Fruit fly (Drosophila melanogaster) whole organism, embryonic: ENCODE measurements around the gene pix.

Experiments used
- Atf3 ChIP-seq: fragments of 200-800 bp; sonication (Bioruptor generic); optimal IDR thresholded peaks from 3 replicates; lab custom pipeline; 2016; ENCODE audit warnings: missing biosample characterization, missing genetic modification characterization
- B-H2 ChIP-seq: fragments of 200-800 bp; sonication (Bioruptor generic); optimal IDR thresholded peaks from 2 replicates; lab custom pipeline; 2018; ENCODE audit warnings: missing biosample characterization, mild to moderate bottlenecking, missing genetic modification characterization
- BEAF-32 ChIP-seq: fragments of 200-800 bp; sonication (Bioruptor generic); optimal IDR thresholded peaks from 3 replicates; lab custom pipeline; 2017; ENCODE audit warnings: missing biosample characterization, missing genetic modification characterization, mild to moderate bottlenecking, moderate library complexity, missing genetic modification reagents
- Bgb ChIP-seq: fragments of 200-800 bp; sonication (Bioruptor generic); IDR thresholded peaks from 2 replicates; pipeline ENCODE4 v1.3.6; 2022; ENCODE audit warnings: missing biosample characterization, missing genetic modification characterization; ENCODE audit not compliant: partially characterized antibody
- CG11247 ChIP-seq: fragments of 200-800 bp; sonication (Bioruptor generic); IDR thresholded peaks from 2 replicates; pipeline ENCODE4 v1.3.6; 2022; ENCODE audit warnings: missing biosample characterization, missing genetic modification characterization
- CG13287 ChIP-seq: fragments of 200-800 bp; sonication (Bioruptor generic); IDR thresholded peaks from 2 replicates; pipeline ENCODE4 v1.3.6; 2022; ENCODE audit warnings: missing biosample characterization, missing genetic modification characterization; ENCODE audit not compliant: partially characterized antibody
- CG15011 ChIP-seq: fragments of 200-800 bp; sonication (Bioruptor generic); optimal IDR thresholded peaks from 3 replicates; lab custom pipeline; 2018; ENCODE audit warnings: missing biosample characterization, mild to moderate bottlenecking, missing genetic modification characterization
- CG15073 ChIP-seq: fragments of 200-800 bp; sonication (Bioruptor generic); optimal IDR thresholded peaks from 2 replicates; lab custom pipeline; 2016; ENCODE audit warnings: missing biosample characterization, missing genetic modification characterization
- CG1603 ChIP-seq: fragments of 200-800 bp; sonication (Bioruptor generic); optimal IDR thresholded peaks from 2 replicates; lab custom pipeline; 2019; ENCODE audit warnings: missing biosample characterization, mild to moderate bottlenecking, missing genetic modification characterization, moderate library complexity
- CG16813 ChIP-seq: fragments of 200-800 bp; sonication (Bioruptor generic); IDR thresholded peaks from 3 replicates; pipeline ENCODE4 v1.3.6; 2022; ENCODE audit warnings: missing biosample characterization, missing genetic modification characterization; ENCODE audit not compliant: partially characterized antibody
- CG17802 ChIP-seq: fragments of 200-800 bp; sonication (Bioruptor generic); optimal IDR thresholded peaks from 2 replicates; lab custom pipeline; 2018; ENCODE audit warnings: missing biosample characterization, mild to moderate bottlenecking, missing genetic modification characterization, moderate library complexity
- CG34224 ChIP-seq: fragments of 200-800 bp; sonication (Bioruptor generic); IDR thresholded peaks from 3 replicates; pipeline ENCODE4 v1.3.6; 2022; ENCODE audit warnings: missing biosample characterization, missing genetic modification characterization; ENCODE audit not compliant: partially characterized antibody
- CG43689 ChIP-seq: fragments of 200-800 bp; sonication (Bioruptor generic); IDR thresholded peaks from 2 replicates; pipeline ENCODE4 v1.3.6; 2022; ENCODE audit warnings: missing biosample characterization, missing genetic modification characterization
- CG6791 ChIP-seq: fragments of 200-800 bp; sonication (Bioruptor generic); IDR thresholded peaks from 3 replicates; pipeline ENCODE4 v1.3.6; 2022; ENCODE audit warnings: missing biosample characterization, missing genetic modification characterization; ENCODE audit not compliant: partially characterized antibody
- CG8281 ChIP-seq: fragments of 200-800 bp; sonication (Bioruptor generic); optimal IDR thresholded peaks from 2 replicates; lab custom pipeline; 2018; ENCODE audit warnings: missing biosample characterization, mild to moderate bottlenecking, missing genetic modification characterization, moderate library complexity
- CG8944 ChIP-seq: fragments of 200-800 bp; sonication (Bioruptor generic); optimal IDR thresholded peaks from 3 replicates; lab custom pipeline; 2016; ENCODE audit warnings: missing biosample characterization, missing genetic modification characterization
- CG9797 ChIP-seq: fragments of 200-800 bp; sonication (Bioruptor generic); optimal IDR thresholded peaks from 3 replicates; lab custom pipeline; 2018; ENCODE audit warnings: missing biosample characterization, mild to moderate bottlenecking, missing genetic modification characterization
- CrebB ChIP-seq: fragments of 200-800 bp; sonication (Bioruptor generic); optimal IDR thresholded peaks from 3 replicates; lab custom pipeline; 2018; ENCODE audit warnings: missing biosample characterization, mild to moderate bottlenecking, missing genetic modification characterization
- H15 ChIP-seq: fragments of 200-800 bp; sonication (Bioruptor generic); IDR thresholded peaks from 3 replicates; pipeline ENCODE4 v1.3.6; 2022; ENCODE audit warnings: missing biosample characterization, missing genetic modification characterization
- Myb ChIP-seq: fragments of 200-800 bp; sonication (Bioruptor generic); optimal IDR thresholded peaks from 2 replicates; lab custom pipeline; 2016; ENCODE audit warnings: missing biosample characterization, missing genetic modification characterization
- NK7.1 ChIP-seq: fragments of 200-800 bp; sonication (Bioruptor generic); optimal IDR thresholded peaks from 3 replicates; lab custom pipeline; 2016; ENCODE audit warnings: missing biosample characterization, missing genetic modification characterization
- Nf-YA ChIP-seq: fragments of 200-800 bp; sonication (Bioruptor generic); IDR thresholded peaks from 2 replicates; pipeline ENCODE4 v1.3.6; 2022; ENCODE audit warnings: missing biosample characterization, missing genetic modification characterization
- Rfx ChIP-seq: fragments of 200-800 bp; sonication (Bioruptor generic); IDR thresholded peaks from 2 replicates; pipeline ENCODE4 v1.3.6; 2022; ENCODE audit warnings: missing biosample characterization, missing genetic modification characterization
- Sry-δ ChIP-seq: fragments of 200-800 bp; sonication (Bioruptor generic); optimal IDR thresholded peaks from 2 replicates; lab custom pipeline; 2016; ENCODE audit warnings: missing biosample characterization, missing genetic modification characterization
- Taf1 ChIP-seq: fragments of 200-800 bp; sonication (Bioruptor generic); IDR thresholded peaks from 2 replicates; pipeline ENCODE4 v1.3.6; 2022; ENCODE audit warnings: missing biosample characterization, missing genetic modification characterization
- YL-1 ChIP-seq: fragments of 200-800 bp; sonication (Bioruptor generic); optimal IDR thresholded peaks from 3 replicates; lab custom pipeline; 2017; ENCODE audit warnings: missing biosample characterization, mild to moderate bottlenecking, missing genetic modification characterization
- az2 ChIP-seq: fragments of 200-800 bp; sonication (Bioruptor generic); optimal IDR thresholded peaks from 3 replicates; lab custom pipeline; 2016; ENCODE audit warnings: missing biosample characterization, missing genetic modification characterization
- crol ChIP-seq: fragments of 200-800 bp; sonication (Bioruptor generic); IDR thresholded peaks from 2 replicates; pipeline ENCODE4 v1.3.6; 2022; ENCODE audit warnings: missing biosample characterization, missing genetic modification characterization
- crp ChIP-seq, 2 experiments: fragments of 200-800 bp; sonication (Bioruptor generic); optimal IDR thresholded peaks; 2 replicates in 1 of 2; 3 replicates in 1 of 2; lab custom pipeline; 2017; ENCODE audit warnings: missing biosample characterization in 2 of 2, missing genetic modification characterization in 2 of 2, mild to moderate bottlenecking in 1 of 2, moderate library complexity in 1 of 2
- cwo ChIP-seq: fragments of 200-800 bp; sonication (Bioruptor generic); optimal IDR thresholded peaks from 3 replicates; lab custom pipeline; 2017; ENCODE audit warnings: missing biosample characterization, missing genetic modification characterization, mild to moderate bottlenecking, moderate library complexity, missing genetic modification reagents
- dati ChIP-seq: fragments of 200-800 bp; sonication (Bioruptor generic); IDR thresholded peaks from 2 replicates; pipeline ENCODE4 v1.3.6; 2022; ENCODE audit warnings: missing biosample characterization, missing genetic modification characterization
- eyg ChIP-seq: fragments of 200-800 bp; sonication (Bioruptor generic); optimal IDR thresholded peaks from 3 replicates; lab custom pipeline; 2016; ENCODE audit warnings: missing biosample characterization, missing genetic modification characterization
- fru ChIP-seq: fragments of >200 bp; optimal IDR thresholded peaks from 2 replicates; lab custom pipeline; 2017
- gcm ChIP-seq: fragments of 200-800 bp; sonication (Bioruptor generic); optimal IDR thresholded peaks from 2 replicates; lab custom pipeline; 2019; ENCODE audit warnings: missing biosample characterization, mild to moderate bottlenecking, missing genetic modification characterization, moderate library complexity
- grn ChIP-seq: fragments of 200-800 bp; sonication (Bioruptor generic); optimal IDR thresholded peaks from 3 replicates; lab custom pipeline; 2017; ENCODE audit warnings: missing biosample characterization, missing genetic modification characterization
- gro ChIP-seq: fragments of 200-800 bp; sonication (Bioruptor generic); optimal IDR thresholded peaks from 2 replicates; lab custom pipeline; 2016; ENCODE audit warnings: missing biosample characterization, missing genetic modification characterization
- gsb ChIP-seq: fragments of 200-800 bp; sonication (Bioruptor generic); IDR thresholded peaks from 2 replicates; pipeline ENCODE4 v1.3.6; 2022; ENCODE audit warnings: missing biosample characterization, missing genetic modification characterization
- pnt ChIP-seq: fragments of 200-800 bp; sonication (Bioruptor generic); optimal IDR thresholded peaks from 3 replicates; lab custom pipeline; 2016; ENCODE audit warnings: missing biosample characterization, missing genetic modification characterization
- pum ChIP-seq: fragments of 200-800 bp; sonication (Bioruptor generic); optimal IDR thresholded peaks from 2 replicates; lab custom pipeline; 2016; ENCODE audit warnings: missing biosample characterization, missing genetic modification characterization
- repo ChIP-seq: fragments of 200-800 bp; sonication (Bioruptor generic); optimal IDR thresholded peaks from 2 replicates; lab custom pipeline; 2016; ENCODE audit warnings: missing biosample characterization, missing genetic modification characterization
- salm ChIP-seq: fragments of 200-800 bp; sonication (Bioruptor generic); optimal IDR thresholded peaks from 2 replicates; lab custom pipeline; 2018; ENCODE audit warnings: missing biosample characterization, mild to moderate bottlenecking, missing genetic modification characterization
- tap ChIP-seq: fragments of 200-800 bp; optimal IDR thresholded peaks from 3 replicates; lab custom pipeline; 2019; ENCODE audit warnings: missing biosample characterization, mild to moderate bottlenecking, missing genetic modification characterization, moderate library complexity
- tna ChIP-seq: fragments of 200-800 bp; sonication (Bioruptor generic); IDR thresholded peaks from 2 replicates; pipeline ENCODE4 v1.3.6; 2022; ENCODE audit warnings: missing biosample characterization, missing genetic modification characterization; ENCODE audit not compliant: partially characterized antibody
- trem ChIP-seq: fragments of 200-800 bp; optimal IDR thresholded peaks from 3 replicates; lab custom pipeline; 2019; ENCODE audit warnings: missing biosample characterization, mild to moderate bottlenecking, missing genetic modification characterization, moderate library complexity
- tx ChIP-seq: fragments of 200-800 bp; sonication (Bioruptor generic); optimal IDR thresholded peaks from 2 replicates; lab custom pipeline; 2016; ENCODE audit warnings: missing biosample characterization, missing genetic modification characterization
- vvl ChIP-seq: fragments of 200-800 bp; sonication (Bioruptor generic); IDR thresholded peaks from 2 replicates; pipeline ENCODE4 v1.3.6; 2022; ENCODE audit warnings: missing biosample characterization, missing genetic modification characterization
- z ChIP-seq: fragments of 200-800 bp; sonication (Bioruptor generic); IDR thresholded peaks from 3 replicates; pipeline ENCODE4 v1.3.6; 2022; ENCODE audit warnings: missing biosample characterization, missing genetic modification characterization
- zen2 ChIP-seq: fragments of 200-800 bp; sonication (Bioruptor generic); IDR thresholded peaks from 3 replicates; pipeline ENCODE4 v1.3.6; 2022; ENCODE audit warnings: missing biosample characterization, missing genetic modification characterization; ENCODE audit not compliant: partially characterized antibody
- zf30C ChIP-seq: fragments of 200-800 bp; sonication (Bioruptor generic); optimal IDR thresholded peaks from 3 replicates; lab custom pipeline; 2018; ENCODE audit warnings: missing biosample characterization, mild to moderate bottlenecking, missing genetic modification characterization
- zfh1 ChIP-seq: fragments of 200-800 bp; sonication (Bioruptor generic); IDR thresholded peaks from 3 replicates; pipeline ENCODE4 v1.3.6; 2022; ENCODE audit warnings: missing biosample characterization, missing genetic modification characterization

Gene pix

dm6 chr3L:9020436-9021370 lies 46.1 kb upstream of the pix start (continued):
- TF ChIP-seq B-H2 (GFP tag; lab: Kevin White, UChicago), result no peak
- no peak for TF ChIP-seq Myb (GFP tag; lab: Kevin White, UChicago)
- no peak for TF ChIP-seq CG1603
- no peak for TF ChIP-seq Nf-YA (GFP tag; lab: Robert Waterston, UW)
- no peak for TF ChIP-seq salm (tag; lab: Kevin White, UChicago)
- no peak for TF ChIP-seq crol (GFP tag; lab: Robert Waterston, UW)
- TF ChIP-seq vvl (GFP tag; lab: Robert Waterston, UW), result no peak
- no peak for TF ChIP-seq tap (tag; lab: Kevin White, UChicago)
- no peak for TF ChIP-seq CG16813 (GFP tag; lab: Robert Waterston, UW)
- TF ChIP-seq CG6791 (GFP tag; lab: Robert Waterston, UW), result no peak
- no peak for TF ChIP-seq tx (GFP tag; lab: Kevin White, UChicago)
- TF ChIP-seq CrebB (tag; lab: Kevin White, UChicago), result no peak
- TF ChIP-seq tna (GFP tag; lab: Robert Waterston, UW), result no peak
- TF ChIP-seq CG17802, result no peak
- no peak for TF ChIP-seq CG13287
- no peak for TF ChIP-seq Taf1 (GFP tag; lab: Robert Waterston, UW)
- no peak for TF ChIP-seq Atf3 (GFP tag; lab: Kevin White, UChicago)
- no peak for TF ChIP-seq H15 (GFP tag; lab: Robert Waterston, UW)
- TF ChIP-seq pnt, result no peak
- TF ChIP-seq gcm, result no peak
- no peak for TF ChIP-seq CG15011
- peak; percentile 50; the same call in 1 of the 3 replicates for TF ChIP-seq zfh1 (GFP tag; lab: Robert Waterston, UW)
- no peak for TF ChIP-seq crp (GFP tag; optimal IDR thresholded peaks at IDR 0.05; lab: Kevin White, UChicago)
- peak; percentile 26 for TF ChIP-seq cwo (GFP tag; lab: Kevin White, UChicago)
- no peak for TF ChIP-seq eyg
- no peak for TF ChIP-seq az2 (GFP tag; lab: Kevin White, UChicago)
- no peak for TF ChIP-seq gro (GFP tag; lab: Kevin White, UChicago)
- no peak for TF ChIP-seq z (GFP tag; lab: Robert Waterston, UW)
- no peak for TF ChIP-seq NK7.1 (GFP tag; lab: Kevin White, UChicago)
- no peak for TF ChIP-seq dati
- no peak for TF ChIP-seq CG9797 (GFP tag; lab: Kevin White, UChicago)
- TF ChIP-seq CG34224 (GFP tag; lab: Robert Waterston, UW), result no peak
- TF ChIP-seq YL-1, result no peak
- TF ChIP-seq CG11247 (GFP tag; lab: Robert Waterston, UW), result no peak
- no peak for TF ChIP-seq CG8281 (tag; lab: Kevin White, UChicago)
- peak; percentile 79 for TF ChIP-seq zf30C (GFP tag; lab: Kevin White, UChicago)
- no peak for TF ChIP-seq trem (tag; lab: Kevin White, UChicago)
- TF ChIP-seq Sry-δ (GFP tag; lab: Kevin White, UChicago), result no peak
- TF ChIP-seq pum (GFP tag; lab: Kevin White, UChicago), result no peak
- TF ChIP-seq fru (lab: Kevin White, UChicago), result no peak
- TF ChIP-seq CG15073 (GFP tag; lab: Kevin White, UChicago), result no peak
- TF ChIP-seq zen2, result no peak
- TF ChIP-seq Rfx (GFP tag; lab: Robert Waterston, UW), result peak; percentile 50; the same call in 1 of the 2 replicates
- TF ChIP-seq repo (GFP tag; lab: Kevin White, UChicago), result no peak
- no peak for TF ChIP-seq gsb (GFP tag; lab: Robert Waterston, UW)
- TF ChIP-seq grn, result no peak
- TF ChIP-seq CG8944 (GFP tag; lab: Kevin White, UChicago), result no peak
- TF ChIP-seq CG43689 (GFP tag; lab: Robert Waterston, UW), result no peak
- no peak for TF ChIP-seq BEAF-32
- TF ChIP-seq Bgb (GFP tag; lab: Robert Waterston, UW), result no peak
